Fruit fly (Drosophila melanogaster): ENCODE results near the gene ppk27.

ppk27 gene

DNA sequence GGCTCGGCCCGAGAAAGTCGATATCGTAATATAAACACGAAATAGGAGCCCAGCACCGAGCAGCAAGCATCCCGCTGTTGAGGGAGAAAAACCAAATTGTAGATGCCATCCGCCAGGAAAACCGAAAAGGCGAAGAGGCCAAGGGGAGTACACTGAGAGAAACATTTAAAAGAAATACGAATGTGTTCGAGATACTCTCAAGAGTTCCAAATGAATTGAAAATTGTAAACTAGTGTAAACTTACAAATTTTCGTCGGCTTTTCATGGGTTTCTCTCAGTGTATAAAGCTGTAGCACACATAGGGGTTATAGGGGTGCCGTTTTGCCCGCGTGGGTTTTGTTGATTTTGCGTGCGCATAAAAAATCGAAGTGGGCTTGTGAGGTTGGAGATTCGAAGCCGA is 47.7 kb upstream of the ppk27 start (continued):
- TF ChIP-seq CG9727 (GFP tag; optimal IDR thresholded peaks at IDR 0.05) (peak; percentile 79), sug (tag; optimal IDR thresholded peaks at IDR 0.05) (peak; percentile 84), luna (GFP tag; optimal IDR thresholded peaks at IDR 0.05) (peak; percentile 45), CG5953 (GFP tag; IDR thresholded peaks at IDR 0.05) (no peak), gfzf (GFP tag; optimal IDR thresholded peaks at IDR 0.05) (no peak), dimm (GFP tag; IDR thresholded peaks at IDR 0.05) (0 out of 2 replicates have a peak, but pooled peaks have one; percentile 53), CG9437 (GFP tag; optimal IDR thresholded peaks at IDR 0.05) (peak; percentile 49), so (GFP tag; IDR thresholded peaks at IDR 0.05) (peak; percentile 80; the same call in 2 of the 3 replicates), ac (GFP tag; optimal IDR thresholded peaks at IDR 0.05) (no peak), NK7.1 (GFP tag; optimal IDR thresholded peaks at IDR 0.05) (peak; percentile 56), dan (GFP tag; IDR thresholded peaks at IDR 0.05) (no peak), chif (GFP tag; optimal IDR thresholded peaks at IDR 0.05) (peak; percentile 58 to 67), repo (GFP tag; optimal IDR thresholded peaks at IDR 0.05) (peak; percentile 32), CG9215 (GFP tag; IDR thresholded peaks at IDR 0.05) (peak; percentile 75), esg (GFP tag; conservative IDR thresholded peaks at IDR 0.05) (peak; percentile 75), CG6689 (GFP tag; IDR thresholded peaks at IDR 0.05) (peak; percentile 81), CG7963 (GFP tag; IDR thresholded peaks at IDR 0.05; ENCODE audit: partially characterized antibody) (no peak), CG7928 (GFP tag; optimal IDR thresholded peaks at IDR 0.05) (peak; percentile 43), CG4282 (GFP tag; optimal IDR thresholded peaks at IDR 0.05) (peak; percentile 41), D (optimal IDR thresholded peaks at IDR 0.05) (no peak), D (GFP tag; optimal IDR thresholded peaks at IDR 0.05) (peak; percentile 15), Optix (GFP tag; IDR thresholded peaks at IDR 0.05) (peak; percentile 58; the same call in 2 of the 3 replicates), unpg (GFP tag; optimal IDR thresholded peaks at IDR 0.05) (peak; percentile 61), CG12236 (GFP tag; optimal IDR thresholded peaks at IDR 0.05) (peak; percentile 44), Atf-2 (GFP tag; optimal IDR thresholded peaks at IDR 0.05) (peak; percentile 69), mld (GFP tag; IDR thresholded peaks at IDR 0.05; ENCODE audit: partially characterized antibody) (no peak), CG4617 (GFP tag; optimal IDR thresholded peaks at IDR 0.05; ENCODE audit: borderline replicate concordance) (no peak), Med (GFP tag) (peak; percentile 98), CG32532 (GFP tag; IDR thresholded peaks at IDR 0.05) (peak; percentile 87), NC2α (GFP tag; optimal IDR thresholded peaks at IDR 0.05) (peak; percentile 51), prd (optimal IDR thresholded peaks at IDR 0.05) (no peak), prd (GFP tag; IDR thresholded peaks at IDR 0.05) (peak; percentile 86), CG10565 (GFP tag; optimal IDR thresholded peaks at IDR 0.05) (no peak), Myb (GFP tag; optimal IDR thresholded peaks at IDR 0.05) (peak; percentile 57), Sox102F (GFP tag; optimal IDR thresholded peaks at IDR 0.05) (peak; percentile 74), CG13894 (tag; optimal IDR thresholded peaks at IDR 0.05) (peak; percentile 90), Hr78 (GFP tag; optimal IDR thresholded peaks at IDR 0.05) (no peak), lab (GFP tag; optimal IDR thresholded peaks at IDR 0.05) (peak; percentile 87), CG6791 (GFP tag; IDR thresholded peaks at IDR 0.05; ENCODE audit: partially characterized antibody) (no peak), z (GFP tag; IDR thresholded peaks at IDR 0.05) (no peak), CG17328 (GFP tag; IDR thresholded peaks at IDR 0.05) (peak; percentile 73), Bdp1 (GFP tag; optimal IDR thresholded peaks at IDR 0.05) (peak; percentile 47), CG4854 (GFP tag; optimal IDR thresholded peaks at IDR 0.05) (peak; percentile 25), CG13624 (GFP tag; optimal IDR thresholded peaks at IDR 0.05) (peak; percentile 91), CG13123 (GFP tag; optimal IDR thresholded peaks at IDR 0.05) (peak; percentile 26), NFAT (GFP tag; IDR thresholded peaks at IDR 0.05) (peak; percentile 80), odd (GFP tag; optimal IDR thresholded peaks at IDR 0.05) (peak; percentile 64), Rfx (GFP tag; IDR thresholded peaks at IDR 0.05) (peak; percentile 91), inv (GFP tag; IDR thresholded peaks at IDR 0.05; ENCODE audit: partially characterized antibody) (no peak), CG31365 (tag; optimal IDR thresholded peaks at IDR 0.05) (peak; percentile 24), Hey (tag; optimal IDR thresholded peaks at IDR 0.05) (peak; percentile 69)
